Fruit fly (Drosophila melanogaster) whole organism, embryonic: Measurements from ENCODE around the gene CG43354.

ENCODE experiments used
- Adf1 ChIP-seq: fragments of 200-800 bp; sonication (Bioruptor generic); IDR thresholded peaks from 2 replicates; pipeline ENCODE4 v1.3.6; 2022; ENCODE audit warnings: missing biosample characterization, missing genetic modification characterization
- B-H1 ChIP-seq: fragments of 200-800 bp; sonication (Bioruptor generic); IDR thresholded peaks from 3 replicates; pipeline ENCODE4 v1.3.6; 2022; ENCODE audit warnings: missing biosample characterization, missing genetic modification characterization
- BtbVII ChIP-seq: fragments of 200-800 bp; sonication (Bioruptor generic); optimal IDR thresholded peaks from 3 replicates; lab custom pipeline; 2017; ENCODE audit warnings: missing biosample characterization, mild to moderate bottlenecking, missing genetic modification characterization
- CG11560 ChIP-seq: fragments of 200-800 bp; sonication (Bioruptor generic); IDR thresholded peaks from 3 replicates; pipeline ENCODE4 v1.3.6; 2022; ENCODE audit warnings: missing biosample characterization, missing genetic modification characterization
- CG12659 ChIP-seq: fragments of 200-800 bp; sonication (Bioruptor generic); optimal IDR thresholded peaks from 3 replicates; lab custom pipeline; 2017; ENCODE audit warnings: mild to moderate bottlenecking, missing biosample characterization, missing genetic modification reagents, missing genetic modification characterization
- CG13894 ChIP-seq: fragments of 200-800 bp; sonication (Bioruptor generic); optimal IDR thresholded peaks from 3 replicates; lab custom pipeline; 2018; ENCODE audit warnings: missing biosample characterization, mild to moderate bottlenecking, missing genetic modification characterization, moderate library complexity
- CG14050 ChIP-seq: fragments of 200-800 bp; sonication (Bioruptor generic); IDR thresholded peaks from 3 replicates; pipeline ENCODE4 v1.3.6; 2022; ENCODE audit warnings: missing biosample characterization, missing genetic modification characterization
- CG14667 ChIP-seq: fragments of 200-800 bp; sonication (Bioruptor generic); IDR thresholded peaks from 2 replicates; pipeline ENCODE4 v1.3.6; 2022; ENCODE audit warnings: missing biosample characterization, missing genetic modification characterization
- CG17186 ChIP-seq: fragments of 200-800 bp; sonication (Bioruptor generic); optimal IDR thresholded peaks from 3 replicates; lab custom pipeline; 2017; ENCODE audit warnings: missing biosample characterization, missing genetic modification reagents, missing genetic modification characterization
- CG18599 ChIP-seq: fragments of 200-800 bp; sonication (Bioruptor generic); optimal IDR thresholded peaks from 3 replicates; lab custom pipeline; 2017; ENCODE audit warnings: missing biosample characterization, missing genetic modification characterization, mild to moderate bottlenecking, moderate library complexity, missing genetic modification reagents
- CG18619 ChIP-seq: fragments of 200-800 bp; sonication (Bioruptor generic); optimal IDR thresholded peaks from 3 replicates; lab custom pipeline; 2017; ENCODE audit warnings: missing biosample characterization, mild to moderate bottlenecking, missing genetic modification characterization
- CG2875 ChIP-seq: fragments of 200-800 bp; sonication (Bioruptor generic); optimal IDR thresholded peaks from 2 replicates; lab custom pipeline; 2017; ENCODE audit warnings: missing biosample characterization, mild to moderate bottlenecking, missing genetic modification characterization, missing genetic modification reagents
- CG3163 ChIP-seq: fragments of 200-800 bp; sonication (Bioruptor generic); optimal IDR thresholded peaks from 3 replicates; lab custom pipeline; 2016; ENCODE audit warnings: missing biosample characterization, missing genetic modification characterization
- CG32532 ChIP-seq: fragments of 200-800 bp; sonication (Bioruptor generic); IDR thresholded peaks from 2 replicates; pipeline ENCODE4 v1.3.6; 2022; ENCODE audit warnings: missing biosample characterization, missing genetic modification characterization
- CG3407 ChIP-seq: fragments of 200-800 bp; sonication (Bioruptor generic); optimal IDR thresholded peaks from 2 replicates; lab custom pipeline; 2018; ENCODE audit warnings: missing biosample characterization, mild to moderate bottlenecking, missing genetic modification characterization
- CG34376 ChIP-seq: fragments of 200-800 bp; sonication (Bioruptor generic); optimal IDR thresholded peaks from 2 replicates; lab custom pipeline; 2018; ENCODE audit warnings: missing biosample characterization, mild to moderate bottlenecking, missing genetic modification characterization
- CG3847 ChIP-seq: fragments of 200-800 bp; sonication (Bioruptor generic); IDR thresholded peaks from 2 replicates; pipeline ENCODE4 v1.3.6; 2022; ENCODE audit warnings: missing biosample characterization, missing genetic modification characterization
- CG6654 ChIP-seq: fragments of 200-800 bp; sonication (Bioruptor generic); optimal IDR thresholded peaks from 2 replicates; lab custom pipeline; 2017; ENCODE audit warnings: missing biosample characterization, mild to moderate bottlenecking, missing genetic modification characterization
- CG6683 ChIP-seq: fragments of 200-800 bp; sonication (Bioruptor generic); optimal IDR thresholded peaks from 2 replicates; lab custom pipeline; 2017; ENCODE audit warnings: missing biosample characterization, mild to moderate bottlenecking, missing genetic modification characterization, missing genetic modification reagents
- CG6813 ChIP-seq: fragments of 200-800 bp; sonication (Bioruptor generic); optimal IDR thresholded peaks from 2 replicates; lab custom pipeline; 2017; ENCODE audit warnings: missing biosample characterization, missing genetic modification characterization, mild to moderate bottlenecking, moderate library complexity, missing genetic modification reagents
- CG7987 ChIP-seq: fragments of 200-800 bp; sonication (Bioruptor generic); optimal IDR thresholded peaks from 2 replicates; lab custom pipeline; 2018; ENCODE audit warnings: missing biosample characterization, mild to moderate bottlenecking, missing genetic modification characterization, moderate library complexity
- CG8924 ChIP-seq: fragments of 200-800 bp; optimal IDR thresholded peaks from 3 replicates; lab custom pipeline; 2019; ENCODE audit warnings: missing biosample characterization, mild to moderate bottlenecking, missing genetic modification characterization, moderate library complexity
- Dad ChIP-seq: fragments of 200-800 bp; sonication (Bioruptor generic); optimal IDR thresholded peaks from 3 replicates; lab custom pipeline; 2016; ENCODE audit warnings: missing biosample characterization, missing genetic modification characterization
- Dbx ChIP-seq: fragments of 200-800 bp; sonication (Bioruptor generic); IDR thresholded peaks from 3 replicates; pipeline ENCODE4 v1.3.6; 2022; ENCODE audit warnings: missing biosample characterization, missing genetic modification characterization
- Elba2 ChIP-seq: fragments of 200-800 bp; sonication (Bioruptor generic); optimal IDR thresholded peaks from 3 replicates; lab custom pipeline; 2016; ENCODE audit warnings: missing biosample characterization, missing genetic modification characterization
- Ets65A ChIP-seq: fragments of 200-800 bp; sonication (Bioruptor generic); peaks from one replicate; lab custom pipeline; 2016; ENCODE audit warnings: missing biosample characterization, missing genetic modification characterization
- Fer1 ChIP-seq: fragments of 200-800 bp; sonication (Bioruptor generic); optimal IDR thresholded peaks from 2 replicates; lab custom pipeline; 2017; ENCODE audit warnings: missing biosample characterization, mild to moderate bottlenecking, missing genetic modification characterization
- Fer3 ChIP-seq: fragments of 200-800 bp; sonication (Bioruptor generic); optimal IDR thresholded peaks from 2 replicates; lab custom pipeline; 2018; ENCODE audit warnings: missing biosample characterization, mild to moderate bottlenecking, missing genetic modification characterization, moderate library complexity
- HHEX ChIP-seq: fragments of 200-800 bp; sonication (Bioruptor generic); optimal IDR thresholded peaks from 3 replicates; lab custom pipeline; 2017; ENCODE audit warnings: missing biosample characterization, mild to moderate bottlenecking, missing genetic modification characterization, missing genetic modification reagents
- Hmr ChIP-seq: fragments of 200-800 bp; sonication (Bioruptor generic); optimal IDR thresholded peaks from 3 replicates; lab custom pipeline; 2017; ENCODE audit warnings: mild to moderate bottlenecking, missing biosample characterization, missing genetic modification reagents, missing genetic modification characterization
- Jarid2 ChIP-seq: fragments of 200-800 bp; sonication (Bioruptor generic); optimal IDR thresholded peaks from 3 replicates; lab custom pipeline; 2017; ENCODE audit warnings: mild to moderate bottlenecking, missing biosample characterization, missing genetic modification reagents, missing genetic modification characterization
- MBD-R2 ChIP-seq: fragments of 200-800 bp; sonication (Bioruptor generic); IDR thresholded peaks from 2 replicates; pipeline ENCODE4 v1.3.6; 2022; ENCODE audit warnings: missing biosample characterization, missing genetic modification characterization
- Oaz ChIP-seq: fragments of 200-800 bp; sonication (Bioruptor generic); IDR thresholded peaks from 2 replicates; pipeline ENCODE4 v1.3.6; 2022; ENCODE audit warnings: missing biosample characterization, missing genetic modification characterization
- Spps ChIP-seq: fragments of 200-800 bp; sonication (Bioruptor generic); optimal IDR thresholded peaks from 2 replicates; lab custom pipeline; 2018; ENCODE audit warnings: missing biosample characterization, mild to moderate bottlenecking, missing genetic modification characterization
- ab ChIP-seq: fragments of 200-800 bp; sonication (Bioruptor generic); optimal IDR thresholded peaks from 2 replicates; lab custom pipeline; 2016; ENCODE audit warnings: missing biosample characterization, missing genetic modification characterization
- bcd ChIP-seq: fragments of 200-800 bp; sonication (Bioruptor generic); optimal IDR thresholded peaks from 2 replicates; lab custom pipeline; 2017; ENCODE audit warnings: missing biosample characterization, mild to moderate bottlenecking, missing genetic modification characterization
- croc ChIP-seq: fragments of 200-800 bp; sonication (Bioruptor generic); conservative IDR thresholded peaks from 3 replicates; pipeline ENCODE4 v1.3.6; 2022; ENCODE audit warnings: missing biosample characterization, missing genetic modification characterization
- da ChIP-seq: fragments of 200-800 bp; sonication (Bioruptor generic); optimal IDR thresholded peaks from 2 replicates; lab custom pipeline; 2016; ENCODE audit warnings: missing biosample characterization, missing genetic modification characterization
- dysf ChIP-seq: fragments of 200-800 bp; sonication (Bioruptor generic); IDR thresholded peaks from 3 replicates; pipeline ENCODE4 v1.3.6; 2022; ENCODE audit warnings: missing biosample characterization, missing genetic modification characterization
- eyg ChIP-seq: fragments of 200-800 bp; sonication (Bioruptor generic); optimal IDR thresholded peaks from 3 replicates; lab custom pipeline; 2016; ENCODE audit warnings: missing biosample characterization, missing genetic modification characterization
- gt ChIP-seq: fragments of 200-800 bp; sonication (Bioruptor generic); IDR thresholded peaks from 2 replicates; pipeline ENCODE4 v1.3.6; 2022; ENCODE audit warnings: missing biosample characterization, missing genetic modification characterization
- jigr1 ChIP-seq: fragments of 200-800 bp; sonication (Bioruptor generic); IDR thresholded peaks from 3 replicates; pipeline ENCODE4 v1.3.6; 2022; ENCODE audit warnings: missing biosample characterization, missing genetic modification characterization
- odd ChIP-seq: fragments of 200-800 bp; sonication (Bioruptor generic); optimal IDR thresholded peaks from 2 replicates; lab custom pipeline; 2017; ENCODE audit warnings: missing biosample characterization, mild to moderate bottlenecking, missing genetic modification characterization
- pan ChIP-seq, 4 experiments: fragments of >200 bp in 3 of 4; fragments of 200-800 bp in 1 of 4; sonication (Bioruptor generic) in 1 of 4; optimal IDR thresholded peaks in 3 of 4; IDR thresholded peaks in 1 of 4; 2 replicates each; pipeline versions ENCODE4 v1.3.6 to Lab custom; 2017 to 2022; ENCODE audit warnings: missing biosample characterization in 2 of 4, missing genetic modification characterization in 2 of 4, mixed read lengths in 1 of 4
- phol ChIP-seq: fragments of 200-800 bp; sonication (Bioruptor generic); optimal IDR thresholded peaks from 3 replicates; lab custom pipeline; 2018; ENCODE audit warnings: missing biosample characterization, mild to moderate bottlenecking, missing genetic modification characterization, moderate library complexity
- prd ChIP-seq, 3 experiments: fragments of >200 bp in 2 of 3; fragments of 200-800 bp in 1 of 3; sonication (Bioruptor generic) in 1 of 3; optimal IDR thresholded peaks in 2 of 3; IDR thresholded peaks in 1 of 3; 2 replicates in 2 of 3; 3 replicates in 1 of 3; pipeline versions ENCODE4 v1.3.6 to Lab custom; 2017 to 2022; ENCODE audit warnings: missing biosample characterization in 1 of 3, missing genetic modification characterization in 1 of 3
- ranshi ChIP-seq: fragments of 200-800 bp; sonication (Bioruptor generic); IDR thresholded peaks from 2 replicates; pipeline ENCODE4 v1.3.6; 2022; ENCODE audit warnings: missing biosample characterization, missing genetic modification characterization
- schlank ChIP-seq: fragments of 200-800 bp; sonication (Bioruptor generic); optimal IDR thresholded peaks from 2 replicates; lab custom pipeline; 2018; ENCODE audit warnings: missing biosample characterization, mild to moderate bottlenecking, missing genetic modification characterization
- trem ChIP-seq: fragments of 200-800 bp; optimal IDR thresholded peaks from 3 replicates; lab custom pipeline; 2019; ENCODE audit warnings: missing biosample characterization, mild to moderate bottlenecking, missing genetic modification characterization, moderate library complexity
- zen ChIP-seq: fragments of 200-800 bp; sonication (Bioruptor generic); optimal IDR thresholded peaks from 3 replicates; lab custom pipeline; 2018; ENCODE audit warnings: missing biosample characterization, mild to moderate bottlenecking, missing genetic modification characterization, moderate library complexity
- zf30C ChIP-seq: fragments of 200-800 bp; sonication (Bioruptor generic); optimal IDR thresholded peaks from 3 replicates; lab custom pipeline; 2018; ENCODE audit warnings: missing biosample characterization, mild to moderate bottlenecking, missing genetic modification characterization

Gene CG43354

dm6 chr2L:18275663-18276062 is 33.6 kb downstream of the CG43354 start, which contains the start of gene CG42750 (continued):
- TF ChIP-seq jigr1 (GFP tag; lab: Robert Waterston, UW) (no peak), Ets65A (GFP tag; lab: Kevin White, UChicago) (peak; percentile 77), CG13894 (tag; lab: Kevin White, UChicago) (peak; percentile 73), trem (tag; lab: Kevin White, UChicago) (no peak), prd (optimal IDR thresholded peaks at IDR 0.05; lab: Kevin White, UChicago) (no peak), prd (GFP tag; IDR thresholded peaks at IDR 0.05; lab: Robert Waterston, UW) (no peak), CG12659 (GFP tag; lab: Kevin White, UChicago) (no peak), CG7987 (GFP tag; lab: Kevin White, UChicago) (no peak), Fer1 (no peak), CG34376 (GFP tag; lab: Kevin White, UChicago) (no peak), CG18599 (GFP tag; lab: Kevin White, UChicago) (peak; percentile 21), CG6683 (GFP tag; lab: Kevin White, UChicago) (no peak), CG6813 (GFP tag; lab: Kevin White, UChicago) (no peak), CG18619 (no peak), odd (GFP tag; lab: Kevin White, UChicago) (no peak), Spps (tag; lab: Kevin White, UChicago) (no peak), CG6654 (GFP tag; lab: Kevin White, UChicago) (no peak), zf30C (GFP tag; lab: Kevin White, UChicago) (no peak), pan (optimal IDR thresholded peaks at IDR 0.05; lab: Kevin White, UChicago) (no peak), pan (GFP tag; optimal IDR thresholded peaks at IDR 0.05 in 1 of 2, IDR thresholded peaks at IDR 0.05 in 1 of 2) (no peak), Hmr (GFP tag; lab: Kevin White, UChicago) (no peak), Elba2 (GFP tag; lab: Kevin White, UChicago) (no peak), B-H1 (GFP tag; lab: Robert Waterston, UW) (no peak), Oaz (GFP tag; lab: Robert Waterston, UW) (no peak), ranshi (no peak), bcd (GFP tag; lab: Kevin White, UChicago) (no peak), Jarid2 (GFP tag; lab: Kevin White, UChicago) (peak; percentile 32), eyg (GFP tag; lab: Kevin White, UChicago) (no peak), Dad (GFP tag; lab: Kevin White, UChicago) (no peak), gt (GFP tag; lab: Robert Waterston, UW) (no peak), Adf1 (GFP tag; lab: Robert Waterston, UW) (0 out of 2 replicates have a peak, but pooled peaks have one; percentile 11), CG8924 (tag; lab: Kevin White, UChicago) (no peak), CG3163 (GFP tag; lab: Kevin White, UChicago) (peak; percentile 49), CG11560 (tag; lab: Robert Waterston, UW) (no peak), CG3847 (GFP tag; lab: Robert Waterston, UW) (no peak), CG14667 (no peak), croc (GFP tag; lab: Robert Waterston, UW) (no peak), CG2875 (no peak), schlank (no peak)

dm6 chr2L:18267815-18268214 is 41.4 kb downstream of the CG43354 start:
- TF ChIP-seq Fer3 (tag; lab: Kevin White, UChicago): peak; percentile 28
- TF ChIP-seq HHEX (GFP tag; lab: Kevin White, UChicago): no peak
- TF ChIP-seq CG32532: peak; percentile 23; the same call in 1 of the 2 replicates
- TF ChIP-seq ab (GFP tag; lab: Kevin White, UChicago): no peak
- peak; percentile 14 for TF ChIP-seq BtbVII (GFP tag; lab: Kevin White, UChicago)
- no peak for TF ChIP-seq da
- no peak for TF ChIP-seq zen
- TF ChIP-seq Dbx (GFP tag; lab: Robert Waterston, UW): no peak
- no peak for TF ChIP-seq CG14050
- TF ChIP-seq CG3407 (GFP tag; lab: Kevin White, UChicago): no peak
- peak; percentile 62 for TF ChIP-seq dysf (GFP tag; lab: Robert Waterston, UW)
- no peak for TF ChIP-seq phol (tag; lab: Kevin White, UChicago)
- TF ChIP-seq MBD-R2 (GFP tag; lab: Robert Waterston, UW): 0 out of 2 replicates have a peak, but pooled peaks have one; percentile 16
- no peak for TF ChIP-seq CG17186 (GFP tag; lab: Kevin White, UChicago)
